Worm (Caenorhabditis elegans): ENCODE data around the gene srt-31.

DNA sequence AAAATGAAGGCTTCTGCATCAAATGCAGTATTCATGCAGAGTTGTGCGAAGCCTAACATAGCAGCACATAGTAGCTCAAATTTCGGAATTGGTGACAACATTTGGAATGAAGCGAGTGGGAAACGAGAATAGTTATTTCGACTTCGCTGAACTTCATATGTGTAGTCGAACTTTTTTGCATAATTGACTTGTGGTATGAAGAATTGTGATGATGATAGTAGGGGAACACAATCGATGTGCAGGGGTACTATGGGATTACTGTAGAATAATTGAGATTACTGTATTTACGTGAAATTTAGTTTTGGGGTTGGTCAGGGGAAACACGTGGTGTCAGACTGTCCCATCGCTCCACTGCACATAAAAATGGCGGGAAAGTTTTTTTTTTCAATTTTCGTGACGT lies 31.8 kb upstream of the srt-31 start, which contains the start of gene B0554.7:
- TF ChIP-seq alr-1 (tag; optimal IDR thresholded peaks at IDR 0.05) (no peak), elt-1 (tag; optimal IDR thresholded peaks at IDR 0.05) (no peak), skn-1 (tag; optimal IDR thresholded peaks at IDR 0.05) (no peak), nhr-237 (tag; optimal IDR thresholded peaks at IDR 0.05) (no peak), zag-1 (tag; optimal IDR thresholded peaks at IDR 0.05) (no peak)
